Worm (Caenorhabditis elegans) whole organism, L1 larva: Measurements from ENCODE around the gene ceh-74.

Source experiments
- C04F5.9 ChIP-seq: sonication (generic microtip); optimal IDR thresholded peaks from 2 replicates; lab custom pipeline; 2016; ENCODE audit warnings: missing genetic modification characterization, missing compliant biosample characterization
- C16A3.4 ChIP-seq: fragments of 150-350 bp; optimal IDR thresholded peaks from 2 replicates; lab custom pipeline; 2014; ENCODE audit warnings: missing biosample characterization, missing genetic modification characterization
- F16B12.6 ChIP-seq: fragments of 150-350 bp; optimal IDR thresholded peaks from 2 replicates; lab custom pipeline; 2014; ENCODE audit warnings: missing biosample characterization, missing genetic modification characterization
- Y116A8C.19 ChIP-seq: sonication (generic microtip); optimal IDR thresholded peaks from 2 replicates; lab custom pipeline; 2016; ENCODE audit warnings: missing compliant biosample characterization, missing genetic modification characterization, borderline replicate concordance
- aha-1 ChIP-seq: fragments of 150-350 bp; optimal IDR thresholded peaks from 2 replicates; lab custom pipeline; 2014; ENCODE audit warnings: missing biosample characterization, missing genetic modification characterization
- alr-1 ChIP-seq: fragments of 200-800 bp; sonication (Bioruptor generic); optimal IDR thresholded peaks from 2 replicates; lab custom pipeline; 2018; ENCODE audit warnings: borderline replicate concordance, mild to moderate bottlenecking, missing genetic modification characterization, missing compliant biosample characterization
- aly-2 ChIP-seq: fragments of 150-350 bp; optimal IDR thresholded peaks from 2 replicates; lab custom pipeline; 2014; ENCODE audit warnings: missing biosample characterization, missing genetic modification characterization
- ama-1 ChIP-seq: fragments of 150-350 bp; optimal IDR thresholded peaks from 2 replicates; lab custom pipeline; 2014
- blmp-1 ChIP-seq: fragments of 150-350 bp; optimal IDR thresholded peaks from 2 replicates; lab custom pipeline; 2014; ENCODE audit warnings: missing biosample characterization, missing genetic modification characterization
- ceh-8 ChIP-seq: fragments of 200-800 bp; sonication (Bioruptor generic); optimal IDR thresholded peaks from 2 replicates; lab custom pipeline; 2018; ENCODE audit warnings: mild to moderate bottlenecking, missing genetic modification characterization, moderate library complexity, missing compliant biosample characterization
- ceh-82 ChIP-seq, 3 experiments: fragments of 150-350 bp in 1 of 3; sonication (generic microtip) in 2 of 3; optimal IDR thresholded peaks; 2 replicates each; lab custom pipeline; 2014 to 2017; ENCODE audit warnings: missing biosample characterization in 3 of 3, missing genetic modification characterization in 3 of 3
- ceh-90 ChIP-seq: sonication (generic microtip); optimal IDR thresholded peaks from 2 replicates; lab custom pipeline; 2016; ENCODE audit warnings: missing genetic modification characterization, missing compliant biosample characterization
- dpl-1 ChIP-seq, 3 experiments: fragments of 150-350 bp in 2 of 3; sonication (generic microtip) in 1 of 3; optimal IDR thresholded peaks; 2 replicates each; lab custom pipeline; 2014 to 2017; ENCODE audit warnings: missing biosample characterization in 3 of 3, missing genetic modification characterization in 3 of 3, missing genetic modification reagents in 3 of 3
- dsc-1 ChIP-seq: sonication (generic microtip); optimal IDR thresholded peaks from 2 replicates; lab custom pipeline; 2016; ENCODE audit warnings: mild to moderate bottlenecking, missing genetic modification characterization, missing compliant biosample characterization
- efl-1 ChIP-seq, 4 experiments: fragments of 150-350 bp; optimal IDR thresholded peaks in 3 of 4; peaks in 1 of 4; 1 replicate in 1 of 4; 2 replicates in 3 of 4; lab custom pipeline; 2014; ENCODE audit warnings: missing biosample characterization in 2 of 4, missing genetic modification characterization in 2 of 4, missing genetic modification reagents in 2 of 4
- efl-3 ChIP-seq: fragments of 200-800 bp; sonication (Bioruptor generic); optimal IDR thresholded peaks from 2 replicates; lab custom pipeline; 2018; ENCODE audit warnings: mild to moderate bottlenecking, missing genetic modification characterization, missing compliant biosample characterization
- egl-13 ChIP-seq: sonication (generic microtip); optimal IDR thresholded peaks from 2 replicates; lab custom pipeline; 2016; ENCODE audit warnings: missing genotype, missing genetic modification reagents, missing genetic modification characterization, missing compliant biosample characterization
- elt-2 ChIP-seq: sonication (generic microtip); optimal IDR thresholded peaks from 2 replicates; lab custom pipeline; 2016; ENCODE audit warnings: missing genetic modification characterization, mild to moderate bottlenecking, inconsistent platforms, missing compliant biosample characterization, missing genetic modification reagents
- elt-3 ChIP-seq, 6 experiments: fragments of 150-350 bp in 1 of 6; sonication (generic microtip); optimal IDR thresholded peaks; 2 replicates each; lab custom pipeline; 2017 to 2018; ENCODE audit warnings: missing biosample characterization in 6 of 6, missing genetic modification characterization in 6 of 6, inconsistent platforms in 1 of 6
- fkh-10 ChIP-seq: sonication (generic microtip); optimal IDR thresholded peaks from 2 replicates; lab custom pipeline; 2017; ENCODE audit warnings: missing biosample characterization, missing genetic modification reagents, missing genetic modification characterization
- fkh-4 ChIP-seq: sonication (generic microtip); optimal IDR thresholded peaks from 2 replicates; lab custom pipeline; 2016; ENCODE audit warnings: missing compliant biosample characterization, missing genetic modification characterization, borderline replicate concordance
- fkh-8 ChIP-seq: sonication (generic microtip); optimal IDR thresholded peaks from 2 replicates; lab custom pipeline; 2016; ENCODE audit warnings: mild to moderate bottlenecking, missing genetic modification characterization, missing compliant biosample characterization
- fos-1 ChIP-seq: fragments of 150-350 bp; optimal IDR thresholded peaks from 2 replicates; lab custom pipeline; 2014; ENCODE audit warnings: missing biosample characterization, missing genetic modification characterization
- grh-1 ChIP-seq: fragments of 200-800 bp; sonication (Bioruptor generic); IDR thresholded peaks from 2 replicates; pipeline ENCODE4 v1.3.6; 2022; ENCODE audit warnings: missing genetic modification reagents, missing genetic modification characterization, missing compliant biosample characterization
- hlh-17 ChIP-seq: fragments of 200-800 bp; sonication (Bioruptor generic); optimal IDR thresholded peaks from 2 replicates; lab custom pipeline; 2018; ENCODE audit warnings: missing genetic modification characterization, mild to moderate bottlenecking, missing compliant biosample characterization, moderate library complexity, borderline replicate concordance
- hpl-2 ChIP-seq: fragments of 150-350 bp; optimal IDR thresholded peaks from 2 replicates; lab custom pipeline; 2014; ENCODE audit warnings: missing biosample characterization, missing genetic modification reagents, missing genetic modification characterization
- jun-1 ChIP-seq: fragments of 150-350 bp; optimal IDR thresholded peaks from 2 replicates; lab custom pipeline; 2014; ENCODE audit warnings: missing biosample characterization, missing genetic modification reagents, missing genetic modification characterization
- lin-13 ChIP-seq: fragments of 150-350 bp; optimal IDR thresholded peaks from 2 replicates; lab custom pipeline; 2014; ENCODE audit warnings: missing biosample characterization, missing genetic modification reagents, missing genetic modification characterization
- lin-14 ChIP-seq: fragments of 200-800 bp; sonication (Bioruptor generic); optimal IDR thresholded peaks from 2 replicates; lab custom pipeline; 2018; ENCODE audit warnings: mild to moderate bottlenecking, missing genetic modification characterization, moderate library complexity, missing compliant biosample characterization
- lin-35 ChIP-seq, 2 experiments: fragments of 150-350 bp; optimal IDR thresholded peaks; 2 replicates each; lab custom pipeline; 2014; ENCODE audit warnings: missing biosample characterization in 2 of 2, missing genetic modification characterization in 2 of 2, missing genetic modification reagents in 2 of 2
- mep-1 ChIP-seq: fragments of 150-350 bp; optimal IDR thresholded peaks from 2 replicates; lab custom pipeline; 2014; ENCODE audit warnings: missing biosample characterization, missing genetic modification characterization
- nhr-11 ChIP-seq: fragments of 150-350 bp; optimal IDR thresholded peaks from 2 replicates; lab custom pipeline; 2014; ENCODE audit warnings: missing biosample characterization, missing genetic modification characterization
- nhr-19 ChIP-seq: fragments of 200-800 bp; sonication (Bioruptor generic); conservative IDR thresholded peaks from 2 replicates; pipeline ENCODE4 v1.3.6; 2022; ENCODE audit warnings: missing genetic modification characterization, missing compliant biosample characterization
- nhr-71 ChIP-seq: sonication (generic microtip); optimal IDR thresholded peaks from 2 replicates; lab custom pipeline; 2016; ENCODE audit warnings: mild to moderate bottlenecking, missing genetic modification characterization, moderate library complexity, missing compliant biosample characterization
- nhr-76 ChIP-seq: sonication (generic microtip); optimal IDR thresholded peaks from 2 replicates; lab custom pipeline; 2017; ENCODE audit warnings: missing biosample characterization, missing genetic modification characterization
- nhr-84 ChIP-seq: sonication (generic microtip); optimal IDR thresholded peaks from 2 replicates; lab custom pipeline; 2017; ENCODE audit warnings: missing biosample characterization, missing genetic modification characterization
- nhr-85 ChIP-seq: sonication (generic microtip); peaks from one replicate; lab custom pipeline; 2016; ENCODE audit warnings: missing genetic modification characterization, inconsistent platforms, missing compliant biosample characterization
- pax-3 ChIP-seq: fragments of 200-800 bp; sonication (Bioruptor generic); optimal IDR thresholded peaks from 2 replicates; lab custom pipeline; 2018; ENCODE audit warnings: mild to moderate bottlenecking, missing genetic modification characterization, moderate library complexity, missing compliant biosample characterization
- rnt-1 ChIP-seq: sonication (generic microtip); optimal IDR thresholded peaks from 2 replicates; lab custom pipeline; 2016; ENCODE audit warnings: mild to moderate bottlenecking, missing genetic modification characterization, moderate library complexity, missing compliant biosample characterization
- snu-23 ChIP-seq: sonication (generic microtip); optimal IDR thresholded peaks from 2 replicates; lab custom pipeline; 2016; ENCODE audit warnings: missing genetic modification characterization, missing compliant biosample characterization
- swsn-7 ChIP-seq: sonication (generic microtip); optimal IDR thresholded peaks from 2 replicates; lab custom pipeline; 2016; ENCODE audit warnings: missing genetic modification characterization, missing compliant biosample characterization
- tlp-1 ChIP-seq: fragments of 150-350 bp; optimal IDR thresholded peaks from 2 replicates; lab custom pipeline; 2014; ENCODE audit warnings: missing biosample characterization, missing genetic modification characterization
- unc-86 ChIP-seq: sonication (generic microtip); optimal IDR thresholded peaks from 2 replicates; lab custom pipeline; 2016; ENCODE audit warnings: missing genetic modification characterization, missing compliant biosample characterization
- unc-98 ChIP-seq: fragments of 200-800 bp; sonication (Bioruptor generic); IDR thresholded peaks from 2 replicates; pipeline ENCODE4 v1.3.6; 2022; ENCODE audit warnings: missing genetic modification characterization, missing compliant biosample characterization
- xbp-1 ChIP-seq: sonication (generic microtip); optimal IDR thresholded peaks from 2 replicates; lab custom pipeline; 2016; ENCODE audit warnings: missing genetic modification characterization, missing compliant biosample characterization
- zag-1 ChIP-seq: fragments of 150-350 bp; optimal IDR thresholded peaks from 2 replicates; lab custom pipeline; 2014; ENCODE audit warnings: missing biosample characterization, missing genetic modification characterization
- zip-4 ChIP-seq: fragments of 200-800 bp; sonication (Bioruptor generic); optimal IDR thresholded peaks from 2 replicates; lab custom pipeline; 2018; ENCODE audit warnings: mild to moderate bottlenecking, missing genetic modification characterization, moderate library complexity, missing compliant biosample characterization

The ceh-74 gene

ce11 chrV:14177657-14178129, at the start of gene ceh-74:
Gene ceh-74 (plus strand): TSS chrV:14178079.
- TF ChIP-seq aly-2 (tag; lab: Kevin White, UChicago) (no peak), fos-1 (tag; lab: Kevin White, UChicago) (no peak), fkh-4 (tag; lab: Kevin White, UChicago) (no peak), nhr-19 (no peak), rnt-1 (tag; lab: Kevin White, UChicago) (no peak), elt-3 (tag; optimal IDR thresholded peaks at IDR 0.05; lab: Kevin White, UChicago) (no peak), unc-98 (GFP tag; lab: Robert Waterston, UW) (no peak), hpl-2 (GFP tag; lab: Kevin White, UChicago) (no peak), fkh-8 (tag; lab: Kevin White, UChicago) (no peak), lin-13 (no peak), efl-1 (optimal IDR thresholded peaks at IDR 0.05; lab: Kevin White, UChicago) (peak; percentile 36 to 44), efl-1 (GFP tag; optimal IDR thresholded peaks at IDR 0.05 in 1 of 2; lab: Kevin White, UChicago) (no peak), mep-1 (tag; lab: Kevin White, UChicago) (peak; percentile 42), C16A3.4 (tag; lab: Kevin White, UChicago) (no peak), aha-1 (tag; lab: Kevin White, UChicago) (no peak), alr-1 (tag; lab: Kevin White, UChicago) (no peak), lin-35 (GFP tag; optimal IDR thresholded peaks at IDR 0.05; lab: Kevin White, UChicago) (peak in 1 of 2 experiments; percentile 31), ama-1 (lab: Kevin White, UChicago) (no peak), elt-2 (tag; lab: Kevin White, UChicago) (no peak), zip-4 (no peak), zag-1 (tag; lab: Kevin White, UChicago) (no peak), jun-1 (tag; lab: Kevin White, UChicago) (no peak), unc-86 (tag; lab: Kevin White, UChicago) (peak; percentile 16), dsc-1 (tag; lab: Kevin White, UChicago) (no peak), swsn-7 (peak; percentile 12), nhr-76 (no peak), xbp-1 (tag; lab: Kevin White, UChicago) (no peak), grh-1 (no peak), efl-3 (GFP tag; lab: Kevin White, UChicago) (no peak), lin-14 (GFP tag; lab: Kevin White, UChicago) (peak; percentile 61), egl-13 (tag; lab: Kevin White, UChicago) (no peak), nhr-84 (tag; lab: Kevin White, UChicago) (no peak), nhr-85 (tag; lab: Kevin White, UChicago) (peak; percentile 28), ceh-82 (tag; optimal IDR thresholded peaks at IDR 0.05; lab: Kevin White, UChicago) (no peak), F16B12.6 (tag; lab: Kevin White, UChicago) (no peak), nhr-71 (tag; lab: Kevin White, UChicago) (no peak), tlp-1 (tag; lab: Kevin White, UChicago) (no peak), nhr-11 (tag; lab: Kevin White, UChicago) (no peak), Y116A8C.19 (tag; lab: Kevin White, UChicago) (no peak), fkh-10 (GFP tag; lab: Kevin White, UChicago) (no peak), ceh-8 (GFP tag; lab: Kevin White, UChicago) (no peak)

ce11 chrV:14128858-14129257, 49.0 kb upstream of the ceh-74 start:
- no peak for TF ChIP-seq blmp-1 (tag; lab: Kevin White, UChicago)
- no peak for TF ChIP-seq ceh-90
- no peak for TF ChIP-seq C04F5.9 (tag; lab: Kevin White, UChicago)
- TF ChIP-seq swsn-7: no peak
- no peak for TF ChIP-seq hlh-17 (GFP tag; lab: Kevin White, UChicago)
- TF ChIP-seq lin-14 (GFP tag; lab: Kevin White, UChicago): peak; percentile 9
- TF ChIP-seq pax-3 (tag; lab: Kevin White, UChicago): peak; percentile 41
- no peak for TF ChIP-seq F16B12.6 (tag; lab: Kevin White, UChicago)
- no peak for TF ChIP-seq snu-23 (GFP tag; lab: Kevin White, UChicago)
- TF ChIP-seq ceh-82 (tag; optimal IDR thresholded peaks at IDR 0.05; lab: Kevin White, UChicago): no peak
- no peak for TF ChIP-seq efl-1 (optimal IDR thresholded peaks at IDR 0.05; lab: Kevin White, UChicago)
- peak in 1 of 2 experiments; percentile 88 for TF ChIP-seq efl-1 (GFP tag; optimal IDR thresholded peaks at IDR 0.05 in 1 of 2; lab: Kevin White, UChicago)
- TF ChIP-seq dpl-1 (GFP tag; optimal IDR thresholded peaks at IDR 0.05; lab: Kevin White, UChicago): no peak
- TF ChIP-seq unc-86 (tag; lab: Kevin White, UChicago): no peak
- TF ChIP-seq, all 84 proteins: peak for 3
